Worm (Caenorhabditis elegans): Measurements from ENCODE around the gene T26C12.3.
"Not testable (repeated sequence)": the region's sequence is repeated elsewhere in the genome, so short reads cannot be mapped to it uniquely, and the experiment has no call there.

The T26C12.3 gene

DNA sequence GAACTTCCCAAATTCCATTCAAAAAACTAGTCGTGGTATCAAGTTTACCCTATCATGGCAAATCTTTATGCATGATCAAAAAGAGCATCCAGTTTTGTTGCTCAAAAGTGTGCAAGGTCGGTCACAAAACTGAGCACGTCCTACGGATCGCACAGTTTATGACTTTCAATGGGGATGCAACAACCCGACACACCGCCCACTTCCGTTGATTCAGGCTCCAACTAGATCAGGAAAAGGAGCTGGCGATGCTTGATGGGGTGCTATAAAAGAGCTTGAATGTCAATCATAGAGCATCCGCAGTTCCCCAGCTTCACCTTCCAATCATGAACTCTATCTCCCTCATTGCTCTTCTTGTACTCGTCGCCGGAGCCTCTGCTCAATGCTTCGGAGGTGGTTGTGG is 32.4 kb upstream of the T26C12.3 start, which contains the start of gene W08E12.2:
TSS of gene W08E12.2 (plus strand) at position 301 of the 400 bp plus-strand sequence.
- TF ChIP-seq nhr-237 (tag; optimal IDR thresholded peaks at IDR 0.05) = no peak
- TF ChIP-seq sea-2 (GFP tag; optimal IDR thresholded peaks at IDR 0.05) = no peak
- TF ChIP-seq mml-1 (tag; optimal IDR thresholded peaks at IDR 0.05) = no peak
- TF ChIP-seq unc-62 (GFP tag; optimal IDR thresholded peaks at IDR 0.05) = no peak
- no peak for TF ChIP-seq elt-3 (tag; optimal IDR thresholded peaks at IDR 0.05)
- TF ChIP-seq mdl-1 (tag; optimal IDR thresholded peaks at IDR 0.05) = no peak
- no peak for TF ChIP-seq nhr-77 (tag; optimal IDR thresholded peaks at IDR 0.05)
- TF ChIP-seq eor-1 (tag; optimal IDR thresholded peaks at IDR 0.05) = no peak
- TF ChIP-seq fos-1 (tag; optimal IDR thresholded peaks at IDR 0.05) = no peak
- no peak for TF ChIP-seq lin-39 (tag; optimal IDR thresholded peaks at IDR 0.05)
- no peak for TF ChIP-seq daf-12 (tag; optimal IDR thresholded peaks at IDR 0.05)
- TF ChIP-seq nhr-76 (tag; optimal IDR thresholded peaks at IDR 0.05) = no peak
- no peak for TF ChIP-seq fkh-2 (tag; optimal IDR thresholded peaks at IDR 0.05)
- no peak for TF ChIP-seq ztf-4 (tag; optimal IDR thresholded peaks at IDR 0.05)
- TF ChIP-seq nhr-11 (tag; optimal IDR thresholded peaks at IDR 0.05) = no peak
- no peak for TF ChIP-seq ceh-28 (tag; optimal IDR thresholded peaks at IDR 0.05)
- TF ChIP-seq nhr-28 (tag; optimal IDR thresholded peaks at IDR 0.05) = no peak
- no peak for TF ChIP-seq egl-27 (tag; optimal IDR thresholded peaks at IDR 0.05)

DNA sequence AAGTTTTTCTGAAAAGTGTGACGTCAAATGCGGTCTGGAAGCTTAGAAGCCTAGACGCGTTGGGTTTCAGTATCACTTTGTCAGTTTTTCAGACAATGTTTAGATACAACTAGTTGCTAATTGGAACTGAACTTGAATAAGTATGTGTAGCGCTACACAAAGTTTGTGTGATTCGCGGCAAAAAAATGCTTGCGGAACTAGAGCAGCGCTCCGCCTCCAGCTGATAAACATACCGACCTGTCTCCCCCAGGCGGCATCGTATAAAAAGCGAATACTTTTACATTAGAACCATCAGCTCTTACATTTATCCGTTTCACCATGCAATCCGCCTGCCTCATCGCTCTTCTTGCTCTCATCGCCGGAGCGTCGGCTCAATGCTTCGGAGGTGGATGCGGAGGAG is 30.5 kb upstream of the T26C12.3 start, which contains the start of gene idpp-12:
TSS of gene idpp-12 (plus strand) at position 301 of the 400 bp plus-strand sequence.
- not testable (repeated sequence) for TF ChIP-seq ceh-82, snpc-4, nhr-28 (tag; optimal IDR thresholded peaks at IDR 0.05)

DNA sequence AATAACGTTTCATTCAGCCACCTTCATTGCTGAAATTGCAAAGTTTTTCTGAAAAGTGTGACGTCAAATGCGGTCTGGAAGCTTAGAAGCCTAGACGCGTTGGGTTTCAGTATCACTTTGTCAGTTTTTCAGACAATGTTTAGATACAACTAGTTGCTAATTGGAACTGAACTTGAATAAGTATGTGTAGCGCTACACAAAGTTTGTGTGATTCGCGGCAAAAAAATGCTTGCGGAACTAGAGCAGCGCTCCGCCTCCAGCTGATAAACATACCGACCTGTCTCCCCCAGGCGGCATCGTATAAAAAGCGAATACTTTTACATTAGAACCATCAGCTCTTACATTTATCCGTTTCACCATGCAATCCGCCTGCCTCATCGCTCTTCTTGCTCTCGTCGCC is 28.9 kb upstream of the T26C12.3 start, which contains the start of gene W08E12.4:
TSS of gene W08E12.4 (plus strand) at position 301 of the 400 bp plus-strand sequence.
- TF ChIP-seq fos-1 (tag; optimal IDR thresholded peaks at IDR 0.05); ceh-28 (tag; optimal IDR thresholded peaks at IDR 0.05); nfya-1 (tag; optimal IDR thresholded peaks at IDR 0.05; ENCODE audit: insufficient read depth): not testable (repeated sequence)

DNA sequence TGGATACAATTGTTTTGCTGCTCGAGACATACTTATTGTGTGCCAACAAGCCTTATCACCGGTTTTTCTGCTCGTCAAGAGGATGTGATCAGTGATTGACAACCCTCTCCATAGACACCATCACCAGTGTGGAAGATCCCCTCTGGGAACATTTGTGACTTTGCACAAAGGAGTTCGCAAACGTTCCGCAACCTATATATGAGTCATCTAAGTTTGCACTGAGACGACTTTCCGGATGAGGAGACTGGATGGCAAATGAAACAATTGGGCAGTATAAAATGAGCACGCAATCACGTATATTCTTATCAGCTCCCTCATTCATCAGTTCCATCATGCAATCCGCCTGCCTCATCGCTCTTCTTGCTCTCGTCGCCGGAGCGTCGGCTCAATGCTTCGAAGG is 27.3 kb upstream of the T26C12.3 start, which contains the start of gene W08E12.5:
TSS of gene W08E12.5 (plus strand) at position 301 of the 400 bp plus-strand sequence.
- TF ChIP-seq mml-1 (tag; optimal IDR thresholded peaks at IDR 0.05) (no peak), unc-62 (GFP tag; optimal IDR thresholded peaks at IDR 0.05) (no peak), lsy-12 (tag; optimal IDR thresholded peaks at IDR 0.05) (no peak), ztf-11 (tag; optimal IDR thresholded peaks at IDR 0.05) (no peak), nhr-77 (tag; optimal IDR thresholded peaks at IDR 0.05) (no peak), ceh-82 (tag; optimal IDR thresholded peaks at IDR 0.05) (no peak), aly-2 (tag; optimal IDR thresholded peaks at IDR 0.05) (no peak), fos-1 (tag; optimal IDR thresholded peaks at IDR 0.05) (no peak), elt-3 (tag; optimal IDR thresholded peaks at IDR 0.05) (no peak), nhr-43 (tag; optimal IDR thresholded peaks at IDR 0.05; ENCODE audit: poor library complexity, severe bottlenecking) (no peak), tbx-2 (tag; optimal IDR thresholded peaks at IDR 0.05) (no peak), R02D3.7 (tag; optimal IDR thresholded peaks at IDR 0.05) (no peak), nhr-12 (tag; optimal IDR thresholded peaks at IDR 0.05) (no peak), nhr-25 (tag; optimal IDR thresholded peaks at IDR 0.05) (no peak)

DNA sequence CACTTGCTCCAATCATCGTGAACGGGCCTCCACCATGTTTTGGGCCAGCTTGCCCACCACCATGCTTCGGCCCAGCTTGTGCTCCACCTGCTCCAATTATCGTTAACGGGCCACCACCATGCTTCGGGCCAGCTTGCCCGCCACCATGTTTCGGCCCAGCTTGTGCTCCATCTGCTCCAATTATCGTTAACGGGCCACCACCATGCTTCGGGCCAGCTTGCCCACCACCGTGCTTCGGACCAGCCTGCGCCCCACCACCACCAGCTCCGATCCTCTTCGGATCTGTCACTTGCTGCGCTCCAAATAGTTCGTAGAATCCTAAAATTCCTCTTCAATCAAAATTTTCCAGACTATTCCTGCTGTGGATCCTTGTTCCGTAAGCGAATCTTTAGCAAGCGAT is 26.0 kb upstream of the T26C12.3 start:
- no peak for TF ChIP-seq lin-39 (tag; optimal IDR thresholded peaks at IDR 0.05)
- TF ChIP-seq nhr-25 (tag; optimal IDR thresholded peaks at IDR 0.05) = no peak
- TF ChIP-seq ztf-11 (tag; optimal IDR thresholded peaks at IDR 0.05) = no peak
- no peak for TF ChIP-seq nhr-23 (tag; optimal IDR thresholded peaks at IDR 0.05)
- TF ChIP-seq ZK546.5 (tag; optimal IDR thresholded peaks at IDR 0.05) = no peak
- TF ChIP-seq ama-1 (optimal IDR thresholded peaks at IDR 0.05) = no peak

DNA sequence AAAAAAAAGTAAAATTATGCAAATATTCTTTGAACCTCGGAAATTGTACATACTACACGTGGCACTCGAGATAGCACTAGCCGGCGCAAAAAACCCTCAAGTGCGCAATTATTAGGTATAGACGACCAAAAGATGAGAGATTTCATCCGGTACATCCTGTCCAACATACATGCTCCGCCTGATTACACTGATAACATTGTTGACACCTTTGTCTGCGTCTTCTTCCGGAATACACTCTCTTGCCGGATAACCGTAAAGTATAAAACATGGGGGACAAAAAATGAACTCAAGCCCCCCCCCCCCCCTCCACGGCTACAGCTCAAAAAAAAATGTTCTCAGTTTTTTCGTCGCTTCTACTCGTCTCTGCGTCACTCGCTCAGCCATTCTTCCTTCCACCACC is 25.1 kb upstream of the T26C12.3 start, which contains the start of gene W08E12.6:
TSS of gene W08E12.6 (plus strand) at position 301 of the 400 bp plus-strand sequence.
- TF ChIP-seq ceh-82 (tag; optimal IDR thresholded peaks at IDR 0.05) (no peak), unc-39 (tag; optimal IDR thresholded peaks at IDR 0.05) (no peak), ZK546.5 (tag; optimal IDR thresholded peaks at IDR 0.05) (no peak), mdl-1 (tag; optimal IDR thresholded peaks at IDR 0.05) (no peak), nhr-11 (tag; optimal IDR thresholded peaks at IDR 0.05) (no peak), jun-1 (tag; optimal IDR thresholded peaks at IDR 0.05) (no peak), ceh-28 (tag; optimal IDR thresholded peaks at IDR 0.05) (no peak), unc-62 (GFP tag; optimal IDR thresholded peaks at IDR 0.05) (no peak), nhr-76 (tag; optimal IDR thresholded peaks at IDR 0.05) (no peak), nhr-237 (tag; optimal IDR thresholded peaks at IDR 0.05) (no peak), ama-1 (optimal IDR thresholded peaks at IDR 0.05) (no peak)

Data from whole organism, L3 larva.